Worm (Caenorhabditis elegans) whole organism, L1 larva: ENCODE data around the gene F27E5.5.

Experiments
- C16A3.4 ChIP-seq: fragments of 150-350 bp; optimal IDR thresholded peaks from 2 replicates; lab custom pipeline; 2014; ENCODE audit warnings: missing biosample characterization, missing genetic modification characterization
- aha-1 ChIP-seq: fragments of 150-350 bp; optimal IDR thresholded peaks from 2 replicates; lab custom pipeline; 2014; ENCODE audit warnings: missing biosample characterization, missing genetic modification characterization
- aly-2 ChIP-seq: fragments of 150-350 bp; optimal IDR thresholded peaks from 2 replicates; lab custom pipeline; 2014; ENCODE audit warnings: missing biosample characterization, missing genetic modification characterization
- ceh-63 ChIP-seq: fragments of 200-800 bp; sonication (Bioruptor generic); optimal IDR thresholded peaks from 2 replicates; lab custom pipeline; 2018; ENCODE audit warnings: mild to moderate bottlenecking, missing genetic modification characterization, missing compliant biosample characterization
- ceh-82 ChIP-seq, 3 experiments: fragments of 150-350 bp in 1 of 3; sonication (generic microtip) in 2 of 3; optimal IDR thresholded peaks; 2 replicates each; lab custom pipeline; 2014 to 2017; ENCODE audit warnings: missing biosample characterization in 3 of 3, missing genetic modification characterization in 3 of 3
- ces-1 ChIP-seq: fragments of 150-350 bp; optimal IDR thresholded peaks from 2 replicates; lab custom pipeline; 2014; ENCODE audit warnings: missing biosample characterization, missing genetic modification reagents, missing genetic modification characterization
- dsc-1 ChIP-seq: sonication (generic microtip); optimal IDR thresholded peaks from 2 replicates; lab custom pipeline; 2016; ENCODE audit warnings: mild to moderate bottlenecking, missing genetic modification characterization, missing compliant biosample characterization
- efl-1 ChIP-seq, 4 experiments: fragments of 150-350 bp; optimal IDR thresholded peaks in 3 of 4; peaks in 1 of 4; 1 replicate in 1 of 4; 2 replicates in 3 of 4; lab custom pipeline; 2014; ENCODE audit warnings: missing biosample characterization in 2 of 4, missing genetic modification characterization in 2 of 4, missing genetic modification reagents in 2 of 4
- efl-3 ChIP-seq: fragments of 200-800 bp; sonication (Bioruptor generic); optimal IDR thresholded peaks from 2 replicates; lab custom pipeline; 2018; ENCODE audit warnings: mild to moderate bottlenecking, missing genetic modification characterization, missing compliant biosample characterization
- egl-13 ChIP-seq: sonication (generic microtip); optimal IDR thresholded peaks from 2 replicates; lab custom pipeline; 2016; ENCODE audit warnings: missing genotype, missing genetic modification reagents, missing genetic modification characterization, missing compliant biosample characterization
- elt-3 ChIP-seq, 6 experiments: fragments of 150-350 bp in 1 of 6; sonication (generic microtip); optimal IDR thresholded peaks; 2 replicates each; lab custom pipeline; 2017 to 2018; ENCODE audit warnings: missing biosample characterization in 6 of 6, missing genetic modification characterization in 6 of 6, inconsistent platforms in 1 of 6
- fkh-8 ChIP-seq: sonication (generic microtip); optimal IDR thresholded peaks from 2 replicates; lab custom pipeline; 2016; ENCODE audit warnings: mild to moderate bottlenecking, missing genetic modification characterization, missing compliant biosample characterization
- hlh-17 ChIP-seq: fragments of 200-800 bp; sonication (Bioruptor generic); optimal IDR thresholded peaks from 2 replicates; lab custom pipeline; 2018; ENCODE audit warnings: missing genetic modification characterization, mild to moderate bottlenecking, missing compliant biosample characterization, moderate library complexity, borderline replicate concordance
- hlh-4 ChIP-seq: sonication (generic microtip); optimal IDR thresholded peaks from 2 replicates; lab custom pipeline; 2016; ENCODE audit warnings: mild to moderate bottlenecking, missing genetic modification characterization, missing compliant biosample characterization
- irx-1 ChIP-seq: sonication (generic microtip); optimal IDR thresholded peaks from 2 replicates; lab custom pipeline; 2016; ENCODE audit warnings: missing genetic modification characterization, missing compliant biosample characterization
- lin-14 ChIP-seq: fragments of 200-800 bp; sonication (Bioruptor generic); optimal IDR thresholded peaks from 2 replicates; lab custom pipeline; 2018; ENCODE audit warnings: mild to moderate bottlenecking, missing genetic modification characterization, moderate library complexity, missing compliant biosample characterization
- lin-15B ChIP-seq: fragments of 150-350 bp; sonication (generic microtip); optimal IDR thresholded peaks from 3 replicates; lab custom pipeline; 2014; ENCODE audit warnings: missing biosample characterization, missing genetic modification characterization
- mab-9 ChIP-seq: fragments of 200-800 bp; sonication (Bioruptor generic); IDR thresholded peaks from 2 replicates; pipeline ENCODE4 v1.3.6; 2022; ENCODE audit warnings: missing genetic modification reagents, missing genetic modification characterization, missing compliant biosample characterization
- mef-2 ChIP-seq: fragments of 150-350 bp; optimal IDR thresholded peaks from 2 replicates; lab custom pipeline; 2014; ENCODE audit warnings: missing biosample characterization, missing genetic modification characterization
- mep-1 ChIP-seq: fragments of 150-350 bp; optimal IDR thresholded peaks from 2 replicates; lab custom pipeline; 2014; ENCODE audit warnings: missing biosample characterization, missing genetic modification characterization
- nhr-11 ChIP-seq: fragments of 150-350 bp; optimal IDR thresholded peaks from 2 replicates; lab custom pipeline; 2014; ENCODE audit warnings: missing biosample characterization, missing genetic modification characterization
- nhr-20 ChIP-seq: sonication (generic microtip); optimal IDR thresholded peaks from 2 replicates; lab custom pipeline; 2016; ENCODE audit warnings: mild to moderate bottlenecking, missing genetic modification characterization, missing compliant biosample characterization
- nhr-71 ChIP-seq: sonication (generic microtip); optimal IDR thresholded peaks from 2 replicates; lab custom pipeline; 2016; ENCODE audit warnings: mild to moderate bottlenecking, missing genetic modification characterization, moderate library complexity, missing compliant biosample characterization
- nhr-76 ChIP-seq: sonication (generic microtip); optimal IDR thresholded peaks from 2 replicates; lab custom pipeline; 2017; ENCODE audit warnings: missing biosample characterization, missing genetic modification characterization
- nhr-77 ChIP-seq: fragments of 150-350 bp; optimal IDR thresholded peaks from 2 replicates; lab custom pipeline; 2014; ENCODE audit warnings: missing biosample characterization, missing genetic modification characterization
- pag-3 ChIP-seq: sonication (generic microtip); optimal IDR thresholded peaks from 2 replicates; lab custom pipeline; 2017; ENCODE audit warnings: missing genetic modification characterization, mild to moderate bottlenecking, missing compliant biosample characterization, antibody characterized with exemption, borderline replicate concordance; ENCODE audit not compliant: insufficient read depth
- unc-130 ChIP-seq: fragments of 150-350 bp; optimal IDR thresholded peaks from 2 replicates; lab custom pipeline; 2017; ENCODE audit warnings: missing biosample characterization, missing genetic modification characterization, inconsistent platforms
- unc-30 ChIP-seq: sonication (generic microtip); optimal IDR thresholded peaks from 2 replicates; lab custom pipeline; 2017; ENCODE audit warnings: missing biosample characterization, missing genetic modification characterization
- vab-15 ChIP-seq: sonication (generic microtip); optimal IDR thresholded peaks from 2 replicates; lab custom pipeline; 2017; ENCODE audit warnings: missing genotype, mild to moderate bottlenecking, missing genetic modification characterization, missing compliant biosample characterization
- xbp-1 ChIP-seq: sonication (generic microtip); optimal IDR thresholded peaks from 2 replicates; lab custom pipeline; 2016; ENCODE audit warnings: missing genetic modification characterization, missing compliant biosample characterization
- zag-1 ChIP-seq: fragments of 150-350 bp; optimal IDR thresholded peaks from 2 replicates; lab custom pipeline; 2014; ENCODE audit warnings: missing biosample characterization, missing genetic modification characterization
- zip-4 ChIP-seq: fragments of 200-800 bp; sonication (Bioruptor generic); optimal IDR thresholded peaks from 2 replicates; lab custom pipeline; 2018; ENCODE audit warnings: mild to moderate bottlenecking, missing genetic modification characterization, moderate library complexity, missing compliant biosample characterization
- ztf-11 ChIP-seq, 2 experiments: sonication (generic microtip); optimal IDR thresholded peaks; 2 replicates each; lab custom pipeline; 2016 to 2017; ENCODE audit warnings: missing genetic modification characterization in 2 of 2, missing biosample characterization in 1 of 2, missing compliant biosample characterization in 1 of 2

F27E5.5 gene

ce11 chrII:10168905-10169782 lies 37.5 kb upstream of the F27E5.5 start, which contains the start of gene daf-19 (continued):
- TF ChIP-seq nhr-11 (tag; lab: Kevin White, UChicago) (peak; percentile 65), vab-15 (tag; lab: Kevin White, UChicago) (no peak), egl-13 (tag; lab: Kevin White, UChicago) (peak; percentile 75), C16A3.4 (tag; lab: Kevin White, UChicago) (peak; percentile 16), nhr-71 (peak; percentile 66), ztf-11 (tag; optimal IDR thresholded peaks at IDR 0.05; lab: Kevin White, UChicago) (peak in 1 of 2 experiments; percentile 73), nhr-20 (tag; lab: Kevin White, UChicago) (peak; percentile 52)

- TF ChIP-seq aly-2 (tag; lab: Kevin White, UChicago), result no peak
- no peak for TF ChIP-seq mef-2
- no peak for TF ChIP-seq hlh-17 (GFP tag; lab: Kevin White, UChicago)
- TF ChIP-seq efl-1 (optimal IDR thresholded peaks at IDR 0.05; lab: Kevin White, UChicago), result no peak
- peak in 1 of 2 experiments; percentile 91 for TF ChIP-seq efl-1 (GFP tag; optimal IDR thresholded peaks at IDR 0.05 in 1 of 2; lab: Kevin White, UChicago)
- no peak for TF ChIP-seq zip-4
- TF ChIP-seq xbp-1 (tag; lab: Kevin White, UChicago), result no peak
- no peak for TF ChIP-seq ceh-82 (tag; optimal IDR thresholded peaks at IDR 0.05; lab: Kevin White, UChicago)
Observed at ce11 chrII:10167731-10168130, 36.1 kb upstream of the F27E5.5 start.

- no peak for TF ChIP-seq irx-1 (tag; lab: Kevin White, UChicago)
- no peak for TF ChIP-seq hlh-4 (tag; lab: Kevin White, UChicago)
- TF ChIP-seq dsc-1 (tag; lab: Kevin White, UChicago), result peak; percentile 37
- TF ChIP-seq fkh-8 (tag; lab: Kevin White, UChicago), result peak; percentile 57
- no peak for TF ChIP-seq efl-1 (optimal IDR thresholded peaks at IDR 0.05; lab: Kevin White, UChicago)
- no peak for TF ChIP-seq efl-1 (GFP tag; optimal IDR thresholded peaks at IDR 0.05 in 1 of 2; lab: Kevin White, UChicago)
- TF ChIP-seq unc-30 (tag; lab: Kevin White, UChicago), result no peak
- TF ChIP-seq, all 84 proteins: peak for 2
Observed at ce11 chrII:10166365-10166764, 34.7 kb upstream of the F27E5.5 start.

ce11 chrII:10164137-10164536 lies 32.5 kb upstream of the F27E5.5 start:
- TF ChIP-seq efl-1 (optimal IDR thresholded peaks at IDR 0.05; lab: Kevin White, UChicago), result no peak
- TF ChIP-seq efl-1 (GFP tag; optimal IDR thresholded peaks at IDR 0.05 in 1 of 2; lab: Kevin White, UChicago), result peak in 1 of 2 experiments; percentile 59
- TF ChIP-seq mab-9 (GFP tag; lab: Robert Waterston, UW), result no peak
- no peak for TF ChIP-seq zag-1 (tag; lab: Kevin White, UChicago)
- TF ChIP-seq pag-3, result no peak
- TF ChIP-seq nhr-77 (tag; lab: Kevin White, UChicago), result no peak
- TF ChIP-seq, all 84 proteins: peak for 1

ce11 chrII:10162785-10163184 lies 31.1 kb upstream of the F27E5.5 start:
- TF ChIP-seq unc-130 (tag; lab: Kevin White, UChicago), result no peak
- TF ChIP-seq vab-15 (tag; lab: Kevin White, UChicago), result no peak
- TF ChIP-seq aha-1 (tag; lab: Kevin White, UChicago), result no peak
- TF ChIP-seq elt-3 (tag; optimal IDR thresholded peaks at IDR 0.05; lab: Kevin White, UChicago), result no peak
- no peak for TF ChIP-seq lin-15B (tag; lab: Kevin White, UChicago)
- peak; percentile 63 for TF ChIP-seq fkh-8 (tag; lab: Kevin White, UChicago)
- TF ChIP-seq mep-1, result no peak
- TF ChIP-seq ces-1 (GFP tag; lab: Kevin White, UChicago), result no peak

- no peak for TF ChIP-seq mab-9 (GFP tag; lab: Robert Waterston, UW)
- TF ChIP-seq nhr-76, result no peak
- TF ChIP-seq nhr-11 (tag; lab: Kevin White, UChicago), result no peak
- no peak for TF ChIP-seq egl-13 (tag; lab: Kevin White, UChicago)
- TF ChIP-seq hlh-4 (tag; lab: Kevin White, UChicago), result no peak
- no peak for TF ChIP-seq lin-14
- no peak for TF ChIP-seq efl-3 (GFP tag; lab: Kevin White, UChicago)
- no peak for TF ChIP-seq ceh-63 (GFP tag; lab: Kevin White, UChicago)
- no peak for TF ChIP-seq elt-3 (tag; optimal IDR thresholded peaks at IDR 0.05; lab: Kevin White, UChicago)
Observed at ce11 chrII:10155106-10155505, 23.4 kb upstream of the F27E5.5 start, which contains the start of gene nlp-63. TSS of gene nlp-63 (plus strand) at chrII:10155406.
